Worm (Caenorhabditis elegans) whole organism, L1 larva: Measurements from ENCODE around the gene F52B11.2.

Experiments used
- C16A3.4 ChIP-seq: fragments of 150-350 bp; optimal IDR thresholded peaks from 2 replicates; lab custom pipeline; 2014; ENCODE audit warnings: missing biosample characterization, missing genetic modification characterization
- aha-1 ChIP-seq: fragments of 150-350 bp; optimal IDR thresholded peaks from 2 replicates; lab custom pipeline; 2014; ENCODE audit warnings: missing biosample characterization, missing genetic modification characterization
- alr-1 ChIP-seq: fragments of 200-800 bp; sonication (Bioruptor generic); optimal IDR thresholded peaks from 2 replicates; lab custom pipeline; 2018; ENCODE audit warnings: borderline replicate concordance, mild to moderate bottlenecking, missing genetic modification characterization, missing compliant biosample characterization
- ama-1 ChIP-seq: fragments of 150-350 bp; optimal IDR thresholded peaks from 2 replicates; lab custom pipeline; 2014
- blmp-1 ChIP-seq: fragments of 150-350 bp; optimal IDR thresholded peaks from 2 replicates; lab custom pipeline; 2014; ENCODE audit warnings: missing biosample characterization, missing genetic modification characterization
- ceh-8 ChIP-seq: fragments of 200-800 bp; sonication (Bioruptor generic); optimal IDR thresholded peaks from 2 replicates; lab custom pipeline; 2018; ENCODE audit warnings: mild to moderate bottlenecking, missing genetic modification characterization, moderate library complexity, missing compliant biosample characterization
- ceh-82 ChIP-seq, 3 experiments: fragments of 150-350 bp in 1 of 3; sonication (generic microtip) in 2 of 3; optimal IDR thresholded peaks; 2 replicates each; lab custom pipeline; 2014 to 2017; ENCODE audit warnings: missing biosample characterization in 3 of 3, missing genetic modification characterization in 3 of 3
- dsc-1 ChIP-seq: sonication (generic microtip); optimal IDR thresholded peaks from 2 replicates; lab custom pipeline; 2016; ENCODE audit warnings: mild to moderate bottlenecking, missing genetic modification characterization, missing compliant biosample characterization
- efl-3 ChIP-seq: fragments of 200-800 bp; sonication (Bioruptor generic); optimal IDR thresholded peaks from 2 replicates; lab custom pipeline; 2018; ENCODE audit warnings: mild to moderate bottlenecking, missing genetic modification characterization, missing compliant biosample characterization
- egl-13 ChIP-seq: sonication (generic microtip); optimal IDR thresholded peaks from 2 replicates; lab custom pipeline; 2016; ENCODE audit warnings: missing genotype, missing genetic modification reagents, missing genetic modification characterization, missing compliant biosample characterization
- egl-27 ChIP-seq, 2 experiments: fragments of 150-350 bp in 1 of 2; sonication (generic microtip); optimal IDR thresholded peaks; 3 replicates each; lab custom pipeline; 2017 to 2018; ENCODE audit warnings: missing biosample characterization in 2 of 2, missing genetic modification characterization in 2 of 2, missing genetic modification reagents in 2 of 2
- fkh-4 ChIP-seq: sonication (generic microtip); optimal IDR thresholded peaks from 2 replicates; lab custom pipeline; 2016; ENCODE audit warnings: missing compliant biosample characterization, missing genetic modification characterization, borderline replicate concordance
- fkh-8 ChIP-seq: sonication (generic microtip); optimal IDR thresholded peaks from 2 replicates; lab custom pipeline; 2016; ENCODE audit warnings: mild to moderate bottlenecking, missing genetic modification characterization, missing compliant biosample characterization
- fos-1 ChIP-seq: fragments of 150-350 bp; optimal IDR thresholded peaks from 2 replicates; lab custom pipeline; 2014; ENCODE audit warnings: missing biosample characterization, missing genetic modification characterization
- grh-1 ChIP-seq: fragments of 200-800 bp; sonication (Bioruptor generic); IDR thresholded peaks from 2 replicates; pipeline ENCODE4 v1.3.6; 2022; ENCODE audit warnings: missing genetic modification reagents, missing genetic modification characterization, missing compliant biosample characterization
- hpl-2 ChIP-seq: fragments of 150-350 bp; optimal IDR thresholded peaks from 2 replicates; lab custom pipeline; 2014; ENCODE audit warnings: missing biosample characterization, missing genetic modification reagents, missing genetic modification characterization
- isw-1 ChIP-seq: fragments of 200-800 bp; sonication (Bioruptor generic); IDR thresholded peaks from 2 replicates; pipeline ENCODE4 v1.3.6; 2022; ENCODE audit warnings: missing genetic modification characterization, missing compliant biosample characterization
- lin-13 ChIP-seq: fragments of 150-350 bp; optimal IDR thresholded peaks from 2 replicates; lab custom pipeline; 2014; ENCODE audit warnings: missing biosample characterization, missing genetic modification reagents, missing genetic modification characterization
- lin-14 ChIP-seq: fragments of 200-800 bp; sonication (Bioruptor generic); optimal IDR thresholded peaks from 2 replicates; lab custom pipeline; 2018; ENCODE audit warnings: mild to moderate bottlenecking, missing genetic modification characterization, moderate library complexity, missing compliant biosample characterization
- lin-15B ChIP-seq: fragments of 150-350 bp; sonication (generic microtip); optimal IDR thresholded peaks from 3 replicates; lab custom pipeline; 2014; ENCODE audit warnings: missing biosample characterization, missing genetic modification characterization
- lin-35 ChIP-seq, 2 experiments: fragments of 150-350 bp; optimal IDR thresholded peaks; 2 replicates each; lab custom pipeline; 2014; ENCODE audit warnings: missing biosample characterization in 2 of 2, missing genetic modification characterization in 2 of 2, missing genetic modification reagents in 2 of 2
- lin-39 ChIP-seq: fragments of 150-350 bp; optimal IDR thresholded peaks from 2 replicates; lab custom pipeline; 2014; ENCODE audit warnings: missing biosample characterization, missing genetic modification reagents, missing genetic modification characterization
- lir-3 ChIP-seq: sonication (generic microtip); optimal IDR thresholded peaks from 2 replicates; lab custom pipeline; 2016; ENCODE audit warnings: mild to moderate bottlenecking, missing genetic modification characterization, moderate library complexity, missing compliant biosample characterization; ENCODE audit not compliant: poor library complexity
- lsy-2 ChIP-seq, 2 experiments: fragments of 150-350 bp; optimal IDR thresholded peaks; 2 replicates each; lab custom pipeline; 2014; ENCODE audit warnings: missing biosample characterization in 2 of 2, missing genetic modification characterization in 2 of 2
- mab-9 ChIP-seq: fragments of 200-800 bp; sonication (Bioruptor generic); IDR thresholded peaks from 2 replicates; pipeline ENCODE4 v1.3.6; 2022; ENCODE audit warnings: missing genetic modification reagents, missing genetic modification characterization, missing compliant biosample characterization
- mdl-1 ChIP-seq, 2 experiments: fragments of 150-350 bp; optimal IDR thresholded peaks; 2 replicates each; lab custom pipeline; 2014 to 2017; ENCODE audit warnings: missing biosample characterization in 2 of 2, missing genetic modification characterization in 2 of 2, inconsistent platforms in 1 of 2
- nhr-12 ChIP-seq: sonication (generic microtip); optimal IDR thresholded peaks from 2 replicates; lab custom pipeline; 2017; ENCODE audit warnings: missing biosample characterization, missing genetic modification characterization
- nhr-19 ChIP-seq: fragments of 200-800 bp; sonication (Bioruptor generic); conservative IDR thresholded peaks from 2 replicates; pipeline ENCODE4 v1.3.6; 2022; ENCODE audit warnings: missing genetic modification characterization, missing compliant biosample characterization
- nhr-237 ChIP-seq: fragments of 150-350 bp; optimal IDR thresholded peaks from 2 replicates; lab custom pipeline; 2014; ENCODE audit warnings: missing biosample characterization, missing genetic modification characterization
- nhr-28 ChIP-seq: fragments of 150-350 bp; optimal IDR thresholded peaks from 2 replicates; lab custom pipeline; 2014; ENCODE audit warnings: missing biosample characterization, missing genetic modification characterization
- nhr-47 ChIP-seq: sonication (generic microtip); optimal IDR thresholded peaks from 2 replicates; lab custom pipeline; 2016; ENCODE audit warnings: mild to moderate bottlenecking, missing genetic modification characterization, moderate library complexity, missing compliant biosample characterization
- nhr-71 ChIP-seq: sonication (generic microtip); optimal IDR thresholded peaks from 2 replicates; lab custom pipeline; 2016; ENCODE audit warnings: mild to moderate bottlenecking, missing genetic modification characterization, moderate library complexity, missing compliant biosample characterization
- nhr-76 ChIP-seq: sonication (generic microtip); optimal IDR thresholded peaks from 2 replicates; lab custom pipeline; 2017; ENCODE audit warnings: missing biosample characterization, missing genetic modification characterization
- nhr-84 ChIP-seq: sonication (generic microtip); optimal IDR thresholded peaks from 2 replicates; lab custom pipeline; 2017; ENCODE audit warnings: missing biosample characterization, missing genetic modification characterization
- nhr-85 ChIP-seq: sonication (generic microtip); peaks from one replicate; lab custom pipeline; 2016; ENCODE audit warnings: missing genetic modification characterization, inconsistent platforms, missing compliant biosample characterization
- nhr-90 ChIP-seq: sonication (generic microtip); optimal IDR thresholded peaks from 2 replicates; lab custom pipeline; 2016; ENCODE audit warnings: mild to moderate bottlenecking, missing genetic modification characterization, missing compliant biosample characterization; ENCODE audit not compliant: poor library complexity
- pax-3 ChIP-seq: fragments of 200-800 bp; sonication (Bioruptor generic); optimal IDR thresholded peaks from 2 replicates; lab custom pipeline; 2018; ENCODE audit warnings: mild to moderate bottlenecking, missing genetic modification characterization, moderate library complexity, missing compliant biosample characterization
- pqm-1 ChIP-seq: sonication (generic microtip); optimal IDR thresholded peaks from 3 replicates; lab custom pipeline; 2017; ENCODE audit warnings: missing biosample characterization, missing genetic modification characterization
- rnt-1 ChIP-seq: sonication (generic microtip); optimal IDR thresholded peaks from 2 replicates; lab custom pipeline; 2016; ENCODE audit warnings: mild to moderate bottlenecking, missing genetic modification characterization, moderate library complexity, missing compliant biosample characterization
- skn-1 ChIP-seq: fragments of 150-350 bp; optimal IDR thresholded peaks from 2 replicates; lab custom pipeline; 2014; ENCODE audit warnings: missing biosample characterization, missing genetic modification characterization
- snpc-4 ChIP-seq: fragments of 150-350 bp; optimal IDR thresholded peaks from 2 replicates; lab custom pipeline; 2014; ENCODE audit warnings: missing biosample characterization, missing genetic modification characterization
- snu-23 ChIP-seq: sonication (generic microtip); optimal IDR thresholded peaks from 2 replicates; lab custom pipeline; 2016; ENCODE audit warnings: missing genetic modification characterization, missing compliant biosample characterization
- sox-4 ChIP-seq: sonication (generic microtip); optimal IDR thresholded peaks from 2 replicates; lab custom pipeline; 2016; ENCODE audit warnings: missing genetic modification characterization, missing compliant biosample characterization
- unc-62 ChIP-seq: fragments of 150-350 bp; optimal IDR thresholded peaks from 2 replicates; lab custom pipeline; 2014; ENCODE audit warnings: missing biosample characterization, missing genetic modification reagents, missing genetic modification characterization
- unc-86 ChIP-seq: sonication (generic microtip); optimal IDR thresholded peaks from 2 replicates; lab custom pipeline; 2016; ENCODE audit warnings: missing genetic modification characterization, missing compliant biosample characterization
- unc-98 ChIP-seq: fragments of 200-800 bp; sonication (Bioruptor generic); IDR thresholded peaks from 2 replicates; pipeline ENCODE4 v1.3.6; 2022; ENCODE audit warnings: missing genetic modification characterization, missing compliant biosample characterization
- vab-15 ChIP-seq: sonication (generic microtip); optimal IDR thresholded peaks from 2 replicates; lab custom pipeline; 2017; ENCODE audit warnings: missing genotype, mild to moderate bottlenecking, missing genetic modification characterization, missing compliant biosample characterization
- zag-1 ChIP-seq: fragments of 150-350 bp; optimal IDR thresholded peaks from 2 replicates; lab custom pipeline; 2014; ENCODE audit warnings: missing biosample characterization, missing genetic modification characterization
- ztf-11 ChIP-seq, 2 experiments: sonication (generic microtip); optimal IDR thresholded peaks; 2 replicates each; lab custom pipeline; 2016 to 2017; ENCODE audit warnings: missing genetic modification characterization in 2 of 2, missing biosample characterization in 1 of 2, missing compliant biosample characterization in 1 of 2
- ztf-4 ChIP-seq: fragments of 150-350 bp; optimal IDR thresholded peaks from 2 replicates; lab custom pipeline; 2014; ENCODE audit warnings: missing biosample characterization, missing genetic modification characterization

The F52B11.2 gene

ce11 chrIV:14070992-14071289 lies 12.4 kb upstream of the F52B11.2 start (continued):
- TF ChIP-seq unc-98 (GFP tag; lab: Robert Waterston, UW), result no peak
- TF ChIP-seq efl-3 (GFP tag; lab: Kevin White, UChicago), result no peak
- TF ChIP-seq pax-3 (tag; lab: Kevin White, UChicago), result peak; percentile 82
- TF ChIP-seq vab-15 (tag; lab: Kevin White, UChicago), result peak; percentile 37
- peak; percentile 69 for TF ChIP-seq blmp-1 (tag; lab: Kevin White, UChicago)
- no peak for TF ChIP-seq nhr-12 (tag; lab: Kevin White, UChicago)
- TF ChIP-seq snpc-4, result peak; percentile 45
- peak; percentile 82 for TF ChIP-seq nhr-19 (GFP tag; lab: Robert Waterston, UW)
- no peak for TF ChIP-seq aha-1 (tag; lab: Kevin White, UChicago)
- TF ChIP-seq unc-62, result no peak
- TF ChIP-seq alr-1 (tag; lab: Kevin White, UChicago), result no peak
- peak; percentile 86 for TF ChIP-seq unc-86 (tag; lab: Kevin White, UChicago)
- peak; percentile 93 for TF ChIP-seq nhr-85 (tag; lab: Kevin White, UChicago)
- TF ChIP-seq nhr-237 (tag; lab: Kevin White, UChicago), result peak; percentile 60
- TF ChIP-seq lir-3 (tag; lab: Kevin White, UChicago), result no peak
- TF ChIP-seq rnt-1 (tag; lab: Kevin White, UChicago), result peak; percentile 96
- TF ChIP-seq nhr-47 (tag; lab: Kevin White, UChicago), result peak; percentile 89
- peak; percentile 85 for TF ChIP-seq fos-1 (tag; lab: Kevin White, UChicago)
- TF ChIP-seq dsc-1 (tag; lab: Kevin White, UChicago), result peak; percentile 58
- no peak for TF ChIP-seq pqm-1 (tag; lab: Kevin White, UChicago)
- peak; percentile 57 for TF ChIP-seq zag-1 (tag; lab: Kevin White, UChicago)
- peak; percentile 40 for TF ChIP-seq egl-13
- TF ChIP-seq ceh-8 (GFP tag; lab: Kevin White, UChicago), result peak; percentile 40
- TF ChIP-seq grh-1 (GFP tag; lab: Robert Waterston, UW), result peak; percentile 75
- peak; percentile 54 for TF ChIP-seq lin-39 (tag; lab: Kevin White, UChicago)
- peak; percentile 92 for TF ChIP-seq fkh-8 (tag; lab: Kevin White, UChicago)
- TF ChIP-seq lin-14 (GFP tag; lab: Kevin White, UChicago), result peak; percentile 91
- TF ChIP-seq ztf-4 (tag; lab: Kevin White, UChicago), result peak; percentile 54
- no peak for TF ChIP-seq nhr-76
- peak; percentile 95 for TF ChIP-seq lin-13 (GFP tag; lab: Kevin White, UChicago)
- TF ChIP-seq nhr-84 (tag; lab: Kevin White, UChicago), result no peak
- TF ChIP-seq nhr-28 (tag; lab: Kevin White, UChicago), result no peak
- TF ChIP-seq hpl-2 (GFP tag; lab: Kevin White, UChicago), result no peak
- peak in 1 of 2 experiments; percentile 80 for TF ChIP-seq mdl-1 (tag; optimal IDR thresholded peaks at IDR 0.05; lab: Kevin White, UChicago)
- peak; percentile 59 for TF ChIP-seq skn-1 (tag; lab: Kevin White, UChicago)
- no peak for TF ChIP-seq sox-4 (tag; lab: Kevin White, UChicago)
- TF ChIP-seq mab-9, result no peak
- peak; percentile 79 for TF ChIP-seq nhr-90
- peak; percentile 92 for TF ChIP-seq lin-15B (tag; lab: Kevin White, UChicago)
- TF ChIP-seq ceh-82 (tag; optimal IDR thresholded peaks at IDR 0.05; lab: Kevin White, UChicago), result peak; percentile 86 to 95 (median 90)
- peak; percentile 87 to 92 for TF ChIP-seq lin-35 (GFP tag; optimal IDR thresholded peaks at IDR 0.05; lab: Kevin White, UChicago)
- TF ChIP-seq fkh-4 (tag; lab: Kevin White, UChicago), result no peak
- TF ChIP-seq C16A3.4 (tag; lab: Kevin White, UChicago), result peak; percentile 89
- TF ChIP-seq snu-23 (GFP tag; lab: Kevin White, UChicago), result peak; percentile 93
- TF ChIP-seq isw-1 (GFP tag; lab: Robert Waterston, UW), result peak; percentile 85
- peak in 1 of 2 experiments; percentile 42 for TF ChIP-seq egl-27 (tag; optimal IDR thresholded peaks at IDR 0.05; lab: Kevin White, UChicago)
- peak; percentile 91 to 96 for TF ChIP-seq lsy-2 (tag; optimal IDR thresholded peaks at IDR 0.05; lab: Kevin White, UChicago)
- TF ChIP-seq ztf-11 (tag; optimal IDR thresholded peaks at IDR 0.05; lab: Kevin White, UChicago), result peak in 1 of 2 experiments; percentile 45
- TF ChIP-seq ama-1 (lab: Kevin White, UChicago), result peak; percentile 82
- TF ChIP-seq nhr-71 (tag; lab: Kevin White, UChicago), result peak; percentile 92
